Fruit fly (Drosophila melanogaster): ENCODE results near the gene CG3764.

Gene CG3764

dm6 chr3L:17012017-17012719, at the start of gene CG3764:
TSS of gene CG3764 (minus strand) at chr3L:17012565.
- peak; percentile 60 for TF ChIP-seq noc (tag; optimal IDR thresholded peaks at IDR 0.05)

- no peak for TF ChIP-seq noc (tag; optimal IDR thresholded peaks at IDR 0.05)
Observed at dm6 chr3L:17055467-17055877, 43.1 kb upstream of the CG3764 start, which contains the start of gene CG7724. TSS of gene CG7724 (plus strand) at chr3L:17055613.

- TF ChIP-seq noc (tag; optimal IDR thresholded peaks at IDR 0.05): no peak
Observed at dm6 chr3L:17053932-17054331, 41.6 kb upstream of the CG3764 start.

dm6 chr3L:17052388-17052905, 40.1 kb upstream of the CG3764 start:
- no peak for TF ChIP-seq noc (tag; optimal IDR thresholded peaks at IDR 0.05)

dm6 chr3L:17051472-17051871, 39.1 kb upstream of the CG3764 start:
- TF ChIP-seq noc (tag; optimal IDR thresholded peaks at IDR 0.05): no peak

- TF ChIP-seq noc (tag; optimal IDR thresholded peaks at IDR 0.05): no peak
Observed at dm6 chr3L:17050661-17051452, 38.5 kb upstream of the CG3764 start.

- peak; percentile 88 for TF ChIP-seq noc (tag; optimal IDR thresholded peaks at IDR 0.05)
Observed at dm6 chr3L:17049912-17050345, 37.6 kb upstream of the CG3764 start.

dm6 chr3L:17049314-17049713, 36.9 kb upstream of the CG3764 start, which contains the start of gene rogdi:
TSS of gene rogdi (plus strand) at chr3L:17049512.
- no peak for TF ChIP-seq noc (tag; optimal IDR thresholded peaks at IDR 0.05)

dm6 chr3L:17047811-17048239, 35.5 kb upstream of the CG3764 start:
- TF ChIP-seq noc (tag; optimal IDR thresholded peaks at IDR 0.05): peak; percentile 9

- TF ChIP-seq noc (tag; optimal IDR thresholded peaks at IDR 0.05): no peak
Observed at dm6 chr3L:17045431-17046238, 33.3 kb upstream of the CG3764 start, which contains the start of gene TpnC73F. TSS of gene TpnC73F (plus strand) at chr3L:17046063.

- no peak for TF ChIP-seq noc (tag; optimal IDR thresholded peaks at IDR 0.05)
Observed at dm6 chr3L:17044799-17045198, 32.4 kb upstream of the CG3764 start, which contains the start of gene Pop5. TSS of gene Pop5 (minus strand) at chr3L:17045038.

- no peak for TF ChIP-seq noc (tag; optimal IDR thresholded peaks at IDR 0.05)
Observed at dm6 chr3L:17042297-17042921, 30.0 kb upstream of the CG3764 start, which contains the start of the genes scaf6 and Papst2. TSS of gene scaf6 (minus strand) at chr3L:17042574. TSS of gene Papst2 (plus strand) at chr3L:17042797.

- TF ChIP-seq noc (tag; optimal IDR thresholded peaks at IDR 0.05): no peak
Observed at dm6 chr3L:17035492-17035891, 23.1 kb upstream of the CG3764 start, which contains the start of gene beg. TSS of gene beg (plus strand) at chr3L:17035668.

- TF ChIP-seq noc (tag; optimal IDR thresholded peaks at IDR 0.05): no peak
Observed at dm6 chr3L:17033309-17033708, 20.9 kb upstream of the CG3764 start.

dm6 chr3L:17031971-17032370, 19.6 kb upstream of the CG3764 start, which contains the start of gene Ilp8:
TSS of gene Ilp8 (minus strand) at chr3L:17032080.
- no peak for TF ChIP-seq noc (tag; optimal IDR thresholded peaks at IDR 0.05)

Measured in whole organism, larva.